Worm (Caenorhabditis elegans) whole organism, L4 larva: ENCODE data around the gene clc-33.

Experiments
- ama-1 ChIP-seq: fragments of 150-350 bp; optimal IDR thresholded peaks from 2 replicates; lab custom pipeline; 2014; ENCODE audit warnings: inconsistent platforms, mixed read lengths
- arid-1 ChIP-seq: fragments of 200-800 bp; sonication (Bioruptor generic); conservative IDR thresholded peaks from 2 replicates; pipeline ENCODE4 v1.3.6; 2022; ENCODE audit warnings: missing genetic modification reagents, missing genetic modification characterization, missing compliant biosample characterization
- ces-1 ChIP-seq: fragments of 150-350 bp; sonication (generic microtip); optimal IDR thresholded peaks from 4 replicates; lab custom pipeline; 2014; ENCODE audit warnings: missing biosample characterization, missing genetic modification reagents, missing genetic modification characterization
- egl-27 ChIP-seq: sonication (generic microtip); optimal IDR thresholded peaks from 3 replicates; lab custom pipeline; 2017; ENCODE audit warnings: missing biosample characterization, missing genetic modification reagents, missing genetic modification characterization
- lin-15B ChIP-seq: fragments of 150-350 bp; sonication (generic microtip); optimal IDR thresholded peaks from 3 replicates; lab custom pipeline; 2014; ENCODE audit warnings: missing biosample characterization, missing genetic modification characterization
- pha-4 ChIP-seq, 2 experiments: fragments of 150-350 bp in 1 of 2; fragments of 200-800 bp in 1 of 2; sonication (Bioruptor generic) in 1 of 2; IDR thresholded peaks in 1 of 2; optimal IDR thresholded peaks in 1 of 2; 2 replicates each; pipeline versions ENCODE4 v1.3.6 to Lab custom; 2014 to 2022; ENCODE audit warnings: missing genetic modification characterization in 2 of 2, missing genetic modification reagents in 2 of 2, missing biosample characterization in 1 of 2, missing compliant biosample characterization in 1 of 2
- zag-1 ChIP-seq: fragments of 150-350 bp; optimal IDR thresholded peaks from 2 replicates; lab custom pipeline; 2014; ENCODE audit warnings: missing biosample characterization, missing genetic modification characterization

ce11 chrII:845618-846017 lies 5.4 kb downstream of the clc-33 start, which contains the start of gene F28A10.7:
- no peak for TF ChIP-seq ces-1
- TF ChIP-seq zag-1 (tag; lab: Kevin White, UChicago), result no peak
- no peak for TF ChIP-seq pha-4 (GFP tag; IDR thresholded peaks at IDR 0.05; lab: Robert Waterston, UW)
- no peak for TF ChIP-seq pha-4 (tag; optimal IDR thresholded peaks at IDR 0.05; lab: Kevin White, UChicago)
- TF ChIP-seq egl-27 (tag; lab: Kevin White, UChicago), result no peak
- no peak for TF ChIP-seq arid-1 (GFP tag; lab: Robert Waterston, UW)
- TF ChIP-seq ama-1 (lab: Kevin White, UChicago), result no peak
- no peak for TF ChIP-seq lin-15B (tag; lab: Kevin White, UChicago)
